Worm (Caenorhabditis elegans): ENCODE measurements around the gene lro-1.
A peak's percentile ranks its signal among the peaks of the same experiment; 100 is the strongest.

Gene lro-1

DNA sequence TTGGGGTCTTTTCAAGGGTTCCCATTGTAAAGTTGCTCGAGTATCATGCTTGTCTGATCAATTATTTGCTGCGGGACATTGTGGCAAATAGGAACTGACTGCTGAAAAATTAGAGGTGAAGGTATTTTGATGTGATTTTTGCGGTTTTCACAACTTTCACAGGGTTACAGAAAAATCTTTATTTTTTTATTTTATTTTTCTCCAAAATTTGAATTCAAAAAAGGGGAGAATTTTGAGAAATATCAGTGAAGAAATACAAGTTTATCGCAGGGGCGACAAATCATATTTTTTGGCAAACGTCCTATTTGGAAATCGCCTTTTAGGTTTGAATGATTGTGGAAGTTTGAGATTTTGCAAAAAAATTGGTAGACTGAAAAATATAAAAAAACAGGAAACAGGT, 19.7 kb downstream of the lro-1 start, which contains the start of gene lev-9:
TSS of gene lev-9 (minus strand) at position 101 of the 400 bp plus-strand sequence.
- no peak for TF ChIP-seq sea-2 (GFP tag; optimal IDR thresholded peaks at IDR 0.05)
- no peak for TF ChIP-seq ZK546.5 (tag; optimal IDR thresholded peaks at IDR 0.05)
- no peak for TF ChIP-seq unc-39 (tag; optimal IDR thresholded peaks at IDR 0.05)
- TF ChIP-seq snpc-4 (tag; optimal IDR thresholded peaks at IDR 0.05) = no peak
- TF ChIP-seq ztf-4 (tag; optimal IDR thresholded peaks at IDR 0.05) = no peak
- TF ChIP-seq mml-1 (tag; optimal IDR thresholded peaks at IDR 0.05) = no peak
- TF ChIP-seq unc-62 (GFP tag; optimal IDR thresholded peaks at IDR 0.05) = no peak
- no peak for TF ChIP-seq pha-4 (tag; optimal IDR thresholded peaks at IDR 0.05)
- no peak for TF ChIP-seq nhr-237 (tag; optimal IDR thresholded peaks at IDR 0.05)
- TF ChIP-seq nhr-76 (tag; optimal IDR thresholded peaks at IDR 0.05) = no peak
- TF ChIP-seq ceh-16 (tag; optimal IDR thresholded peaks at IDR 0.05) = no peak
- TF ChIP-seq egl-5 (tag; optimal IDR thresholded peaks at IDR 0.05) = no peak

DNA sequence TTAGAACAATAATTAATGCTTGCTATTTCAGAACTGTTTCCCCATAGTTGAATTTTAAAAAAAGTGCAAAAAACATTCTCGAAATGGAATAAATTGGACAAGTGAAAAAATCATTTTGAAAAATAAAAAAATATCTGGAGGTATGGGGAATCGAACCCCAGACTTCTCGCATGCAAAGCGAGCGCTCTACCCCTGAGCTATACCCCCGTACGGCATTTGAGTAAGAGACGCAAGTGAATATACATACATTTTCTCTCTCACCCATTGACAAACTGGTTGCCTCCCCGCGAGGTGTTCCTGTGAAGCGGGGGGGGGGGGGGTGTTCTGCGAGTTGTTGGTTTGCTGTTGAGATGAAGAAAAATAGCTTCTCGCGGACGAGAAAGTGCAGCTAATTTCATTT, 20.3 kb downstream of the lro-1 start:
- no peak for TF ChIP-seq ama-1 (optimal IDR thresholded peaks at IDR 0.05)
- TF ChIP-seq daf-12 (tag; optimal IDR thresholded peaks at IDR 0.05) = no peak
- peak; percentile 49 for TF ChIP-seq nhr-43 (tag; optimal IDR thresholded peaks at IDR 0.05; ENCODE audit: poor library complexity, severe bottlenecking)
- no peak for TF ChIP-seq mml-1 (tag; optimal IDR thresholded peaks at IDR 0.05)
- no peak for TF ChIP-seq fkh-10 (GFP tag; optimal IDR thresholded peaks at IDR 0.05)
- no peak for TF ChIP-seq zag-1 (tag; optimal IDR thresholded peaks at IDR 0.05)
- peak; percentile 9 for TF ChIP-seq snpc-4 (tag; optimal IDR thresholded peaks at IDR 0.05)
- TF ChIP-seq nhr-23 (tag; optimal IDR thresholded peaks at IDR 0.05) = peak; percentile 59
- TF ChIP-seq tbx-2 (tag; optimal IDR thresholded peaks at IDR 0.05) = peak; percentile 61
- no peak for TF ChIP-seq sea-2 (GFP tag; optimal IDR thresholded peaks at IDR 0.05)
- peak; percentile 12 for TF ChIP-seq ceh-28 (tag; optimal IDR thresholded peaks at IDR 0.05)
- TF ChIP-seq elt-2 (tag; optimal IDR thresholded peaks at IDR 0.05) = peak; percentile 41
- TF ChIP-seq nhr-76 (tag; optimal IDR thresholded peaks at IDR 0.05) = no peak
- TF ChIP-seq nhr-12 (tag; optimal IDR thresholded peaks at IDR 0.05) = no peak
- peak; percentile 42 for TF ChIP-seq lsy-12 (tag; optimal IDR thresholded peaks at IDR 0.05)
- peak; percentile 61 for TF ChIP-seq lin-39 (tag; optimal IDR thresholded peaks at IDR 0.05)
- TF ChIP-seq nhr-77 (tag; optimal IDR thresholded peaks at IDR 0.05) = peak; percentile 62
- TF ChIP-seq ceh-9 (tag; optimal IDR thresholded peaks at IDR 0.05) = no peak
- TF ChIP-seq ztf-4 (tag; optimal IDR thresholded peaks at IDR 0.05) = no peak
- no peak for TF ChIP-seq ceh-82 (tag; optimal IDR thresholded peaks at IDR 0.05)
- peak in 1 of 2 experiments; percentile 29 for TF ChIP-seq eor-1 (tag; optimal IDR thresholded peaks at IDR 0.05)
- TF ChIP-seq egl-5 (tag; optimal IDR thresholded peaks at IDR 0.05) = peak; percentile 1
- no peak for TF ChIP-seq ceh-16 (tag; optimal IDR thresholded peaks at IDR 0.05)
- no peak for TF ChIP-seq nhr-237 (tag; optimal IDR thresholded peaks at IDR 0.05)
- no peak for TF ChIP-seq R02D3.7 (tag; optimal IDR thresholded peaks at IDR 0.05)
- no peak for TF ChIP-seq nhr-11 (tag; optimal IDR thresholded peaks at IDR 0.05)
- no peak for TF ChIP-seq elt-1 (tag; optimal IDR thresholded peaks at IDR 0.05)
- no peak for TF ChIP-seq elt-3 (tag; optimal IDR thresholded peaks at IDR 0.05)
- no peak for TF ChIP-seq pqm-1 (tag; optimal IDR thresholded peaks at IDR 0.05)
- peak; percentile 57 for TF ChIP-seq nfya-1 (tag; optimal IDR thresholded peaks at IDR 0.05; ENCODE audit: insufficient read depth)
- no peak for TF ChIP-seq aly-2 (tag; optimal IDR thresholded peaks at IDR 0.05)
- TF ChIP-seq lin-15B (tag; optimal IDR thresholded peaks at IDR 0.05) = no peak
- no peak for TF ChIP-seq unc-39 (tag; optimal IDR thresholded peaks at IDR 0.05)
- peak; percentile 35 for TF ChIP-seq jun-1 (tag; optimal IDR thresholded peaks at IDR 0.05)
- no peak for TF ChIP-seq unc-62 (GFP tag; optimal IDR thresholded peaks at IDR 0.05)
- peak; percentile 18 for TF ChIP-seq nhr-25 (tag; optimal IDR thresholded peaks at IDR 0.05)
- no peak for TF ChIP-seq fkh-2 (tag; optimal IDR thresholded peaks at IDR 0.05)
- peak; percentile 86 for TF ChIP-seq hmg-11 (tag; optimal IDR thresholded peaks at IDR 0.05)
- TF ChIP-seq nhr-67 (tag; optimal IDR thresholded peaks at IDR 0.05) = no peak
- no peak for TF ChIP-seq ZK546.5 (tag; optimal IDR thresholded peaks at IDR 0.05)
- no peak for TF ChIP-seq nhr-28 (tag; optimal IDR thresholded peaks at IDR 0.05)
- no peak for TF ChIP-seq fos-1 (tag; optimal IDR thresholded peaks at IDR 0.05)
- peak; percentile 53 for TF ChIP-seq pha-4 (tag; optimal IDR thresholded peaks at IDR 0.05)
- no peak for TF ChIP-seq skn-1 (tag; optimal IDR thresholded peaks at IDR 0.05)
- no peak for TF ChIP-seq mdl-1 (tag; optimal IDR thresholded peaks at IDR 0.05)
- TF ChIP-seq ztf-11 (tag; optimal IDR thresholded peaks at IDR 0.05) = no peak
- no peak for TF ChIP-seq egl-27 (tag; optimal IDR thresholded peaks at IDR 0.05)

All from whole organism, L3 larva.